Fruit fly (Drosophila melanogaster) whole organism, embryonic: ENCODE measurements around the gene CG6660.
A peak's percentile ranks its signal among the peaks of the same experiment; 100 is the strongest.

Experiments used
- Antp ChIP-seq: fragments of 200-800 bp; sonication (Bioruptor generic); optimal IDR thresholded peaks from 3 replicates; lab custom pipeline; 2016; ENCODE audit warnings: missing biosample characterization, missing genetic modification characterization
- Atf3 ChIP-seq: fragments of 200-800 bp; sonication (Bioruptor generic); optimal IDR thresholded peaks from 3 replicates; lab custom pipeline; 2016; ENCODE audit warnings: missing biosample characterization, missing genetic modification characterization
- CG10959 ChIP-seq: fragments of 200-800 bp; sonication (Bioruptor generic); IDR thresholded peaks from 2 replicates; pipeline ENCODE4 v1.3.6; 2022; ENCODE audit warnings: missing biosample characterization, missing genetic modification characterization
- CG11504 ChIP-seq: fragments of 200-800 bp; sonication (Bioruptor generic); optimal IDR thresholded peaks from 3 replicates; lab custom pipeline; 2019; ENCODE audit warnings: missing biosample characterization, mild to moderate bottlenecking, missing genetic modification characterization, moderate library complexity
- CG12219 ChIP-seq: fragments of 200-800 bp; sonication (Bioruptor generic); optimal IDR thresholded peaks from 3 replicates; lab custom pipeline; 2018; ENCODE audit warnings: missing biosample characterization, mild to moderate bottlenecking, missing genetic modification characterization
- CG12391 ChIP-seq: fragments of 200-800 bp; sonication (Bioruptor generic); optimal IDR thresholded peaks from 3 replicates; lab custom pipeline; 2018; ENCODE audit warnings: missing biosample characterization, mild to moderate bottlenecking, missing genetic modification characterization, moderate library complexity
- CG14050 ChIP-seq: fragments of 200-800 bp; sonication (Bioruptor generic); IDR thresholded peaks from 3 replicates; pipeline ENCODE4 v1.3.6; 2022; ENCODE audit warnings: missing biosample characterization, missing genetic modification characterization
- CG17385 ChIP-seq: fragments of 200-800 bp; sonication (Bioruptor generic); optimal IDR thresholded peaks from 3 replicates; lab custom pipeline; 2018; ENCODE audit warnings: missing biosample characterization, mild to moderate bottlenecking, missing genetic modification characterization
- CG2678 ChIP-seq: fragments of 200-800 bp; sonication (Bioruptor generic); optimal IDR thresholded peaks from 3 replicates; lab custom pipeline; 2019; ENCODE audit warnings: missing biosample characterization, mild to moderate bottlenecking, missing genetic modification characterization, moderate library complexity
- CG30403 ChIP-seq: fragments of 200-800 bp; sonication (Bioruptor generic); optimal IDR thresholded peaks from 3 replicates; lab custom pipeline; 2016; ENCODE audit warnings: missing biosample characterization, missing genetic modification characterization
- CG33213 ChIP-seq: fragments of 200-800 bp; sonication (Bioruptor generic); optimal IDR thresholded peaks from 3 replicates; lab custom pipeline; 2016; ENCODE audit warnings: missing biosample characterization, missing genetic modification characterization
- CG3407 ChIP-seq: fragments of 200-800 bp; sonication (Bioruptor generic); optimal IDR thresholded peaks from 2 replicates; lab custom pipeline; 2018; ENCODE audit warnings: missing biosample characterization, mild to moderate bottlenecking, missing genetic modification characterization
- CG4360 ChIP-seq: fragments of 200-800 bp; sonication (Bioruptor generic); IDR thresholded peaks from 2 replicates; pipeline ENCODE4 v1.3.6; 2022; ENCODE audit warnings: missing biosample characterization, missing genetic modification characterization
- CG43689 ChIP-seq: fragments of 200-800 bp; sonication (Bioruptor generic); IDR thresholded peaks from 2 replicates; pipeline ENCODE4 v1.3.6; 2022; ENCODE audit warnings: missing biosample characterization, missing genetic modification characterization
- CG4424 ChIP-seq: fragments of 200-800 bp; sonication (Bioruptor generic); optimal IDR thresholded peaks from 3 replicates; lab custom pipeline; 2016; ENCODE audit warnings: missing biosample characterization, missing genetic modification characterization
- CG4707 ChIP-seq: fragments of 200-800 bp; sonication (Bioruptor generic); optimal IDR thresholded peaks from 2 replicates; lab custom pipeline; 2018; ENCODE audit warnings: missing biosample characterization, mild to moderate bottlenecking, missing genetic modification characterization, moderate library complexity
- CG6254 ChIP-seq: fragments of 200-800 bp; sonication (Bioruptor generic); optimal IDR thresholded peaks from 3 replicates; lab custom pipeline; 2017; ENCODE audit warnings: mild to moderate bottlenecking, missing biosample characterization, missing genetic modification reagents, missing genetic modification characterization
- CG6765 ChIP-seq: fragments of 200-800 bp; sonication (Bioruptor generic); optimal IDR thresholded peaks from 3 replicates; lab custom pipeline; 2017; ENCODE audit warnings: missing biosample characterization, mild to moderate bottlenecking, missing genetic modification characterization
- CG8359 ChIP-seq: fragments of 200-800 bp; sonication (Bioruptor generic); optimal IDR thresholded peaks from 2 replicates; lab custom pipeline; 2017; ENCODE audit warnings: missing biosample characterization, mild to moderate bottlenecking, missing genetic modification characterization, borderline replicate concordance
- CG8924 ChIP-seq: fragments of 200-800 bp; optimal IDR thresholded peaks from 3 replicates; lab custom pipeline; 2019; ENCODE audit warnings: missing biosample characterization, mild to moderate bottlenecking, missing genetic modification characterization, moderate library complexity
- CkIIα-i1 ChIP-seq: fragments of 200-800 bp; sonication (Bioruptor generic); IDR thresholded peaks from 2 replicates; pipeline ENCODE4 v1.3.6; 2022; ENCODE audit warnings: missing biosample characterization, missing genetic modification characterization
- Dad ChIP-seq: fragments of 200-800 bp; sonication (Bioruptor generic); optimal IDR thresholded peaks from 3 replicates; lab custom pipeline; 2016; ENCODE audit warnings: missing biosample characterization, missing genetic modification characterization
- MESR4 ChIP-seq: fragments of 200-800 bp; sonication (Bioruptor generic); optimal IDR thresholded peaks from 2 replicates; lab custom pipeline; 2018; ENCODE audit warnings: missing biosample characterization, mild to moderate bottlenecking, missing genetic modification characterization, moderate library complexity
- Meics ChIP-seq: fragments of 200-800 bp; sonication (Bioruptor generic); optimal IDR thresholded peaks from 2 replicates; lab custom pipeline; 2017; ENCODE audit warnings: missing biosample characterization, mild to moderate bottlenecking, missing genetic modification characterization
- Myb ChIP-seq: fragments of 200-800 bp; sonication (Bioruptor generic); optimal IDR thresholded peaks from 2 replicates; lab custom pipeline; 2016; ENCODE audit warnings: missing biosample characterization, missing genetic modification characterization
- NC2α ChIP-seq: fragments of 200-800 bp; sonication (Bioruptor generic); optimal IDR thresholded peaks from 2 replicates; lab custom pipeline; 2016; ENCODE audit warnings: missing biosample characterization, missing genetic modification characterization
- NFAT ChIP-seq: fragments of 200-800 bp; sonication (Bioruptor generic); IDR thresholded peaks from 2 replicates; pipeline ENCODE4 v1.3.6; 2022; ENCODE audit warnings: missing biosample characterization, missing genetic modification characterization
- Ptx1 ChIP-seq: fragments of 200-800 bp; sonication (Bioruptor generic); IDR thresholded peaks from 2 replicates; pipeline ENCODE4 v1.3.6; 2022; ENCODE audit warnings: missing biosample characterization, missing genetic modification characterization
- Xbp1 ChIP-seq: fragments of 200-800 bp; sonication (Bioruptor generic); optimal IDR thresholded peaks from 3 replicates; lab custom pipeline; 2016; ENCODE audit warnings: missing biosample characterization, mild to moderate bottlenecking, missing genetic modification characterization
- amos ChIP-seq: fragments of 200-800 bp; sonication (Bioruptor generic); IDR thresholded peaks from 2 replicates; pipeline ENCODE4 v1.3.6; 2022; ENCODE audit warnings: missing biosample characterization, missing genetic modification characterization; ENCODE audit not compliant: partially characterized antibody
- ash1 ChIP-seq: fragments of 200-800 bp; sonication (Bioruptor generic); optimal IDR thresholded peaks from 2 replicates; lab custom pipeline; 2018; ENCODE audit warnings: missing biosample characterization, mild to moderate bottlenecking, missing genetic modification characterization
- az2 ChIP-seq: fragments of 200-800 bp; sonication (Bioruptor generic); optimal IDR thresholded peaks from 3 replicates; lab custom pipeline; 2016; ENCODE audit warnings: missing biosample characterization, missing genetic modification characterization
- bbx ChIP-seq: fragments of 200-800 bp; sonication (Bioruptor generic); IDR thresholded peaks from 2 replicates; pipeline ENCODE4 v1.3.6; 2022; ENCODE audit warnings: missing biosample characterization, missing genetic modification characterization; ENCODE audit not compliant: partially characterized antibody
- chinmo ChIP-seq: fragments of 200-800 bp; sonication (Bioruptor generic); IDR thresholded peaks from 4 replicates; pipeline ENCODE4 v1.3.6; 2022; ENCODE audit warnings: missing biosample characterization, missing genetic modification characterization; ENCODE audit not compliant: partially characterized antibody
- dan ChIP-seq: fragments of 200-800 bp; sonication (Bioruptor generic); IDR thresholded peaks from 2 replicates; pipeline ENCODE4 v1.3.6; 2022; ENCODE audit warnings: missing biosample characterization, missing genetic modification characterization
- dmrt99B ChIP-seq: fragments of 200-800 bp; sonication (Bioruptor generic); optimal IDR thresholded peaks from 2 replicates; lab custom pipeline; 2018; ENCODE audit warnings: missing biosample characterization, mild to moderate bottlenecking, missing genetic modification characterization, moderate library complexity
- eve ChIP-seq, 2 experiments: fragments of >200 bp; optimal IDR thresholded peaks; 2 replicates each; lab custom pipeline; 2017; ENCODE audit warnings: missing biosample characterization in 2 of 2, missing genetic modification characterization in 2 of 2
- ftz-f1 ChIP-seq: fragments of 200-800 bp; sonication (Bioruptor generic); optimal IDR thresholded peaks from 2 replicates; lab custom pipeline; 2016; ENCODE audit warnings: missing biosample characterization, missing genetic modification characterization
- gcm ChIP-seq: fragments of 200-800 bp; sonication (Bioruptor generic); optimal IDR thresholded peaks from 2 replicates; lab custom pipeline; 2019; ENCODE audit warnings: missing biosample characterization, mild to moderate bottlenecking, missing genetic modification characterization, moderate library complexity
- gcm2 ChIP-seq: fragments of 200-800 bp; sonication (Bioruptor generic); optimal IDR thresholded peaks from 2 replicates; lab custom pipeline; 2016; ENCODE audit warnings: missing biosample characterization, missing genetic modification characterization
- grau ChIP-seq: fragments of 200-800 bp; optimal IDR thresholded peaks from 3 replicates; lab custom pipeline; 2019; ENCODE audit warnings: missing biosample characterization, mild to moderate bottlenecking, missing genetic modification characterization, moderate library complexity
- hth ChIP-seq: fragments of >200 bp; optimal IDR thresholded peaks from 2 replicates; lab custom pipeline; 2017; ENCODE audit warnings: inconsistent platforms
- ind ChIP-seq: fragments of 200-800 bp; sonication (Bioruptor generic); optimal IDR thresholded peaks from 3 replicates; lab custom pipeline; 2016; ENCODE audit warnings: missing biosample characterization, missing genetic modification characterization
- jigr1 ChIP-seq: fragments of 200-800 bp; sonication (Bioruptor generic); IDR thresholded peaks from 3 replicates; pipeline ENCODE4 v1.3.6; 2022; ENCODE audit warnings: missing biosample characterization, missing genetic modification characterization
- ken ChIP-seq: fragments of 200-800 bp; sonication (Bioruptor generic); IDR thresholded peaks from 3 replicates; pipeline ENCODE4 v1.3.6; 2022; ENCODE audit warnings: missing biosample characterization, missing genetic modification characterization
- pnt ChIP-seq: fragments of 200-800 bp; sonication (Bioruptor generic); optimal IDR thresholded peaks from 3 replicates; lab custom pipeline; 2016; ENCODE audit warnings: missing biosample characterization, missing genetic modification characterization
- so ChIP-seq: fragments of 200-800 bp; sonication (Bioruptor generic); IDR thresholded peaks from 3 replicates; pipeline ENCODE4 v1.3.6; 2022; ENCODE audit warnings: missing biosample characterization, missing genetic modification characterization
- sug ChIP-seq: fragments of 200-800 bp; optimal IDR thresholded peaks from 2 replicates; lab custom pipeline; 2019; ENCODE audit warnings: missing biosample characterization, mild to moderate bottlenecking, missing genetic modification characterization, moderate library complexity
- tap ChIP-seq: fragments of 200-800 bp; optimal IDR thresholded peaks from 3 replicates; lab custom pipeline; 2019; ENCODE audit warnings: missing biosample characterization, mild to moderate bottlenecking, missing genetic modification characterization, moderate library complexity
- tin ChIP-seq: fragments of 200-800 bp; sonication (Bioruptor generic); optimal IDR thresholded peaks from 3 replicates; lab custom pipeline; 2016; ENCODE audit warnings: missing biosample characterization, missing genetic modification characterization
- unc-4 ChIP-seq: fragments of 200-800 bp; sonication (Bioruptor generic); IDR thresholded peaks from 2 replicates; pipeline ENCODE4 v1.3.6; 2022; ENCODE audit warnings: missing biosample characterization, missing genetic modification characterization; ENCODE audit not compliant: partially characterized antibody
- vnd ChIP-seq: fragments of 200-800 bp; sonication (Bioruptor generic); IDR thresholded peaks from 3 replicates; pipeline ENCODE4 v1.3.6; 2022; ENCODE audit warnings: missing biosample characterization, missing genetic modification characterization; ENCODE audit not compliant: partially characterized antibody

CG6660 gene

DNA sequence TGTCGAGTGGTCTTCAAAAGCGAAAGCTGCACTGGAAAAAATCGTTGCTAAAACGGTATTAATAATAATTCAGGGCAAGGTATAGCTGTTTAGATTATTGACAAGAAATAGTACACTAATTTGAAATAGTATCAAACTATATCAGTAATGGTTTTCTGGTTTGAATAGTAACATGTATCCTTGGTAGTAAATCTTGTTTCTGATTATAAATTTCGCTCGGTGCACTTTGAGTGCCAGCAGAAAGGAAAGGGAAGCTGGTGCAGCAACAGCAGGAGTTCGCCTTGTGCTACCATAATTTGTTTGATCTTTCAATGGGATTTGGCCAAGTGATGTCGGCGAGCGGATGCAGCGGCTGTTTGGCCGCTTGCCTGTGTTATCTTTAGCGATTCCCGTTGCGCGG lies 36.3 kb upstream of the CG6660 start (continued):
- TF ChIP-seq jigr1 (GFP tag; lab: Robert Waterston, UW) (no peak), MESR4 (GFP tag; lab: Kevin White, UChicago) (no peak), CG8359 (GFP tag; lab: Kevin White, UChicago) (peak; percentile 4), Ptx1 (0 out of 2 replicates have a peak, but pooled peaks have one; percentile 18), ash1 (GFP tag; lab: Kevin White, UChicago) (no peak), NFAT (GFP tag; lab: Robert Waterston, UW) (no peak), CG4424 (GFP tag; lab: Kevin White, UChicago) (peak; percentile 43), NC2α (GFP tag; lab: Kevin White, UChicago) (no peak), hth (lab: Kevin White, UChicago) (no peak), Meics (GFP tag; lab: Kevin White, UChicago) (peak; percentile 16), bbx (no peak), az2 (GFP tag; lab: Kevin White, UChicago) (peak; percentile 13), tap (tag; lab: Kevin White, UChicago) (peak; percentile 51), Myb (no peak), CG33213 (GFP tag; lab: Kevin White, UChicago) (no peak), ftz-f1 (no peak), CkIIα-i1 (GFP tag; lab: Robert Waterston, UW) (no peak), vnd (GFP tag; lab: Robert Waterston, UW) (0 out of 3 replicates have a peak, but pooled peaks have one; percentile 12), CG2678 (tag; lab: Kevin White, UChicago) (peak; percentile 62), tin (GFP tag; lab: Kevin White, UChicago) (peak; percentile 37), CG11504 (tag; lab: Kevin White, UChicago) (peak; percentile 69), CG6254 (GFP tag; lab: Kevin White, UChicago) (peak; percentile 51), CG43689 (GFP tag; lab: Robert Waterston, UW) (no peak), grau (tag; lab: Kevin White, UChicago) (peak; percentile 19), sug (tag; lab: Kevin White, UChicago) (no peak), chinmo (GFP tag; lab: Robert Waterston, UW) (no peak), Atf3 (no peak), dmrt99B (peak; percentile 46), CG3407 (GFP tag; lab: Kevin White, UChicago) (peak; percentile 11), CG4707 (no peak), unc-4 (GFP tag; lab: Robert Waterston, UW) (no peak), gcm (GFP tag; lab: Kevin White, UChicago) (peak; percentile 28), CG17385 (no peak), Xbp1 (GFP tag; lab: Kevin White, UChicago) (peak; percentile 19), Antp (GFP tag; lab: Kevin White, UChicago) (no peak), ind (GFP tag; lab: Kevin White, UChicago) (peak; percentile 32), Dad (GFP tag; lab: Kevin White, UChicago) (no peak), so (GFP tag; lab: Robert Waterston, UW) (no peak), CG4360 (no peak), ken (GFP tag; lab: Robert Waterston, UW) (no peak), CG30403 (GFP tag; lab: Kevin White, UChicago) (peak; percentile 2), amos (GFP tag; lab: Robert Waterston, UW) (no peak), gcm2 (no peak), CG12391 (tag; lab: Kevin White, UChicago) (peak; percentile 41), pnt (GFP tag; lab: Kevin White, UChicago) (no peak), dan (GFP tag; lab: Robert Waterston, UW) (no peak), CG10959 (no peak), CG6765 (no peak), CG14050 (GFP tag; lab: Robert Waterston, UW) (no peak), eve (GFP tag; optimal IDR thresholded peaks at IDR 0.05; lab: Kevin White, UChicago) (peak in 1 of 2 experiments; percentile 1), CG12219 (GFP tag; lab: Kevin White, UChicago) (peak; percentile 5), CG8924 (tag; lab: Kevin White, UChicago) (peak; percentile 55)
